Worm (Caenorhabditis elegans) whole organism, L4/young adult: ENCODE results near the gene srr-8.

Experiments
- W03F9.2 ChIP-seq: fragments of 150-350 bp; optimal IDR thresholded peaks from 2 replicates; lab custom pipeline; 2014; ENCODE audit warnings: missing biosample characterization, missing genetic modification characterization
- him-1 ChIP-seq: sonication (generic microtip); optimal IDR thresholded peaks from 2 replicates; lab custom pipeline; 2016; ENCODE audit warnings: missing genotype, missing genetic modification reagents, missing genetic modification characterization, missing compliant biosample characterization

ce11 chrV:4983091-4983490 is 18.4 kb upstream of the srr-8 start, which contains the start of gene srsx-13:
- TF ChIP-seq him-1 (tag; lab: Kevin White, UChicago), result no peak
- no peak for TF ChIP-seq W03F9.2 (tag; lab: Kevin White, UChicago)
